Fruit fly (Drosophila melanogaster) whole organism, adult: Measurements from ENCODE around the gene TpnC73F.

Source experiments
- CG12768 ChIP-seq: fragments of 200-800 bp; sonication (Bioruptor generic); optimal IDR thresholded peaks from 2 replicates; lab custom pipeline; 2017; ENCODE audit warnings: missing biosample characterization, missing genetic modification characterization, mild to moderate bottlenecking, moderate library complexity, missing genetic modification reagents
- CG33017 ChIP-seq: fragments of 200-800 bp; sonication (Bioruptor generic); optimal IDR thresholded peaks from 2 replicates; lab custom pipeline; 2018; ENCODE audit warnings: missing biosample characterization, mild to moderate bottlenecking, missing genetic modification characterization, moderate library complexity
- CG5204 ChIP-seq: fragments of 200-800 bp; sonication (Bioruptor generic); optimal IDR thresholded peaks from 2 replicates; lab custom pipeline; 2016; ENCODE audit warnings: missing biosample characterization, missing genetic modification characterization
- CG7045 ChIP-seq: fragments of 200-800 bp; sonication (Bioruptor generic); optimal IDR thresholded peaks from 2 replicates; lab custom pipeline; 2017; ENCODE audit warnings: missing biosample characterization, mild to moderate bottlenecking, missing genetic modification characterization
- CG7101 ChIP-seq: fragments of 200-800 bp; sonication (Bioruptor generic); optimal IDR thresholded peaks from 2 replicates; lab custom pipeline; 2018; ENCODE audit warnings: missing biosample characterization, mild to moderate bottlenecking, missing genetic modification characterization, moderate library complexity
- Clk ChIP-seq: fragments of 200-800 bp; sonication (Bioruptor generic); optimal IDR thresholded peaks from 2 replicates; lab custom pipeline; 2017; ENCODE audit warnings: missing biosample characterization, missing genetic modification characterization
- Hr96 ChIP-seq: fragments of 200-800 bp; sonication (Bioruptor generic); optimal IDR thresholded peaks from 2 replicates; lab custom pipeline; 2016; ENCODE audit warnings: missing biosample characterization, missing genetic modification characterization
- cic ChIP-seq: fragments of 200-800 bp; sonication (Bioruptor generic); optimal IDR thresholded peaks from 2 replicates; lab custom pipeline; 2017; ENCODE audit warnings: missing biosample characterization, mild to moderate bottlenecking, missing genetic modification characterization, moderate library complexity
- cnc ChIP-seq, 2 experiments: fragments of >200 bp; optimal IDR thresholded peaks; 2 replicates each; lab custom pipeline; 2017
- ovo ChIP-seq: fragments of 200-800 bp; sonication (Bioruptor generic); optimal IDR thresholded peaks from 2 replicates; lab custom pipeline; 2016; ENCODE audit warnings: missing biosample characterization, missing genetic modification characterization
- pad ChIP-seq: fragments of 200-800 bp; sonication (Bioruptor generic); optimal IDR thresholded peaks from 3 replicates; lab custom pipeline; 2017; ENCODE audit warnings: missing biosample characterization, missing genetic modification characterization, mild to moderate bottlenecking, moderate library complexity, missing genetic modification reagents
- tj ChIP-seq: fragments of 200-800 bp; sonication (Bioruptor generic); optimal IDR thresholded peaks from 3 replicates; lab custom pipeline; 2017; ENCODE audit warnings: missing biosample characterization, mild to moderate bottlenecking, missing genetic modification characterization, moderate library complexity

DNA sequence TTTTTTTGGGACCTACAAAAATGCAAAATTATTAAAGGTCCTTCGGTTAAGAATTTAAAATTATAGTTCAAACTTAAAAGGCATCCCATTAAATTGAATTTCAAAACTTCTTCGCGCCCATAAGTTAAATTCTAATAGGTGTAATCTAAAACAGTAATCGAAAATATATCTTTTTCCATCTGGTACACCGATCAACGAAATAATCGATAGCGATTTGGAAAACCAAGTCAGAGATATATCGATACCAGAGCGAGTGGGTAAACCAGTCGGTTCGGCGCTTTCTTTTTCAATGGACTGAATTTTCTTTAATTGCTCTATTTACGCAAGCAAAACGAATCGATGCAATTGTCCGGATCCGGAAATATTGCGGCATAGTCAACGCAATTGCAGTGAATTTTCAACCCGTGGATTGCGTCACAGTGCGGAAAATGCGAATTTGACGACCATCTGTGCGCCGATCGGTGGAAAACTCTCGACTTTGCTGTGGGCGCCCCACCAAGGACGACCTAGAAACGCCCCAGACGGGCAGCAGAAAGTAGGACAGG lies 21.7 kb upstream of the TpnC73F start, which contains the start of gene Fit2:
- TF ChIP-seq ovo = no peak
- TF ChIP-seq CG12768 (GFP tag; lab: Kevin White, UChicago) = no peak
- no peak for TF ChIP-seq cnc (optimal IDR thresholded peaks at IDR 0.05; lab: Kevin White, UChicago)
- TF ChIP-seq CG7101 = no peak
- TF ChIP-seq CG5204 (GFP tag; lab: Kevin White, UChicago) = no peak
- no peak for TF ChIP-seq Clk
- no peak for TF ChIP-seq cic (GFP tag; lab: Kevin White, UChicago)
- TF ChIP-seq Hr96 (GFP tag; lab: Kevin White, UChicago) = no peak
- TF ChIP-seq tj = no peak
- no peak for TF ChIP-seq CG33017 (tag; lab: Kevin White, UChicago)
- no peak for TF ChIP-seq pad (GFP tag; lab: Kevin White, UChicago)
- no peak for TF ChIP-seq CG7045 (GFP tag; lab: Kevin White, UChicago)
